Worm (Caenorhabditis elegans) whole organism, L4 larva: Measurements from ENCODE around the gene gsto-1.

Source experiments
- D1046.2 ChIP-seq: fragments of 200-800 bp; sonication (Bioruptor generic); IDR thresholded peaks from 2 replicates; pipeline ENCODE4 v1.3.6; 2022; ENCODE audit warnings: missing genetic modification characterization, missing compliant biosample characterization
- F10B5.3 ChIP-seq: sonication (generic microtip); optimal IDR thresholded peaks from 2 replicates; lab custom pipeline; 2016; ENCODE audit warnings: mild to moderate bottlenecking, missing genetic modification characterization, missing compliant biosample characterization
- F49E8.2 ChIP-seq: sonication (generic microtip); optimal IDR thresholded peaks from 2 replicates; lab custom pipeline; 2016; ENCODE audit warnings: missing compliant biosample characterization, mild to moderate bottlenecking, missing genetic modification characterization, borderline replicate concordance
- aha-1 ChIP-seq: fragments of 150-350 bp; peaks from one replicate; lab custom pipeline; 2014; ENCODE audit warnings: missing biosample characterization, missing genetic modification characterization
- attf-4 ChIP-seq: sonication (generic microtip); optimal IDR thresholded peaks from 3 replicates; lab custom pipeline; 2017; ENCODE audit warnings: missing biosample characterization, missing genetic modification characterization
- ceh-32 ChIP-seq: sonication (generic microtip); optimal IDR thresholded peaks from 2 replicates; lab custom pipeline; 2016; ENCODE audit warnings: mild to moderate bottlenecking, missing genetic modification characterization, missing compliant biosample characterization; ENCODE audit not compliant: poor library complexity
- ces-1 ChIP-seq: fragments of 150-350 bp; sonication (generic microtip); optimal IDR thresholded peaks from 4 replicates; lab custom pipeline; 2014; ENCODE audit warnings: missing biosample characterization, missing genetic modification reagents, missing genetic modification characterization
- cey-2 ChIP-seq: sonication (generic microtip); optimal IDR thresholded peaks from 3 replicates; lab custom pipeline; 2017; ENCODE audit warnings: missing genetic modification characterization, mild to moderate bottlenecking, missing compliant biosample characterization, antibody characterized with exemption, borderline replicate concordance; ENCODE audit not compliant: insufficient read depth
- ctbp-1 ChIP-seq: fragments of 200-800 bp; sonication (Bioruptor generic); IDR thresholded peaks from 2 replicates; pipeline ENCODE4 v1.3.6; 2022; ENCODE audit warnings: missing genetic modification reagents, missing genetic modification characterization, missing compliant biosample characterization
- daf-16 ChIP-seq, 3 experiments: sonication (generic microtip); optimal IDR thresholded peaks; 2 replicates each; lab custom pipeline; 2016 to 2017; ENCODE audit warnings: missing genetic modification characterization in 3 of 3, missing genetic modification reagents in 3 of 3, mild to moderate bottlenecking in 2 of 3, missing compliant biosample characterization in 2 of 3, missing biosample characterization in 1 of 3, moderate library complexity in 1 of 3
- daf-8 ChIP-seq: fragments of 200-800 bp; sonication (Bioruptor generic); IDR thresholded peaks from 2 replicates; pipeline ENCODE4 v1.3.6; 2022; ENCODE audit warnings: missing genetic modification characterization, missing compliant biosample characterization
- dmd-9 ChIP-seq: fragments of 200-800 bp; sonication (Bioruptor generic); IDR thresholded peaks from 2 replicates; pipeline ENCODE4 v1.3.6; 2022; ENCODE audit warnings: missing genetic modification reagents, missing genetic modification characterization, missing compliant biosample characterization
- dve-1 ChIP-seq: sonication (generic microtip); optimal IDR thresholded peaks from 2 replicates; lab custom pipeline; 2017; ENCODE audit warnings: antibody characterized with exemption, mild to moderate bottlenecking, missing genetic modification characterization, missing compliant biosample characterization; ENCODE audit not compliant: insufficient read depth
- fkh-10 ChIP-seq: fragments of 150-350 bp; optimal IDR thresholded peaks from 2 replicates; lab custom pipeline; 2014; ENCODE audit warnings: missing biosample characterization, missing genetic modification reagents, missing genetic modification characterization
- hlh-11 ChIP-seq: fragments of 200-800 bp; sonication (Bioruptor generic); optimal IDR thresholded peaks from 2 replicates; lab custom pipeline; 2018; ENCODE audit warnings: mild to moderate bottlenecking, missing genetic modification characterization, missing compliant biosample characterization
- hlh-30 ChIP-seq: sonication (generic microtip); optimal IDR thresholded peaks from 2 replicates; lab custom pipeline; 2017; ENCODE audit warnings: antibody characterized with exemption, mild to moderate bottlenecking, missing genetic modification characterization, missing compliant biosample characterization; ENCODE audit not compliant: insufficient read depth
- lim-7 ChIP-seq: fragments of 200-800 bp; sonication (Bioruptor generic); IDR thresholded peaks from 2 replicates; pipeline ENCODE4 v1.3.6; 2022; ENCODE audit warnings: missing genetic modification characterization, missing compliant biosample characterization
- lsy-2 ChIP-seq, 2 experiments: fragments of 150-350 bp in 1 of 2; sonication (generic microtip) in 1 of 2; optimal IDR thresholded peaks; 2 replicates each; lab custom pipeline; 2014 to 2017; ENCODE audit warnings: missing biosample characterization in 2 of 2, missing genetic modification characterization in 2 of 2
- madf-9 ChIP-seq: fragments of 200-800 bp; sonication (Bioruptor generic); conservative IDR thresholded peaks from 2 replicates; pipeline ENCODE4 v1.3.6; 2022; ENCODE audit warnings: missing genetic modification reagents, missing genetic modification characterization, missing compliant biosample characterization
- mdl-1 ChIP-seq, 2 experiments: fragments of 150-350 bp in 1 of 2; sonication (generic microtip) in 1 of 2; optimal IDR thresholded peaks; 2 replicates each; lab custom pipeline; 2014 to 2017; ENCODE audit warnings: missing biosample characterization in 2 of 2, missing genetic modification characterization in 2 of 2
- mdt-29 ChIP-seq: fragments of 200-800 bp; sonication (Bioruptor generic); IDR thresholded peaks from 2 replicates; pipeline ENCODE4 v1.3.6; 2022; ENCODE audit warnings: missing genetic modification reagents, missing genetic modification characterization, missing compliant biosample characterization
- mep-1 ChIP-seq: fragments of 150-350 bp; sonication (generic microtip); optimal IDR thresholded peaks from 3 replicates; lab custom pipeline; 2014; ENCODE audit warnings: missing biosample characterization, missing genetic modification characterization
- mxl-2 ChIP-seq: fragments of 200-800 bp; sonication (Bioruptor generic); conservative IDR thresholded peaks from 2 replicates; pipeline ENCODE4 v1.3.6; 2022; ENCODE audit warnings: missing genetic modification reagents, missing genetic modification characterization, missing compliant biosample characterization
- nhr-11 ChIP-seq: fragments of 150-350 bp; optimal IDR thresholded peaks from 2 replicates; lab custom pipeline; 2014; ENCODE audit warnings: missing biosample characterization, missing genetic modification characterization
- nhr-25 ChIP-seq: sonication (generic microtip); optimal IDR thresholded peaks from 2 replicates; lab custom pipeline; 2017; ENCODE audit warnings: missing genetic modification characterization, mild to moderate bottlenecking, missing compliant biosample characterization, antibody characterized with exemption, moderate library complexity, borderline replicate concordance; ENCODE audit not compliant: insufficient read depth
- nhr-42 ChIP-seq: fragments of 200-800 bp; sonication (Bioruptor generic); IDR thresholded peaks from 2 replicates; pipeline ENCODE4 v1.3.6; 2022; ENCODE audit warnings: missing genetic modification characterization, missing compliant biosample characterization
- nhr-48 ChIP-seq: sonication (generic microtip); optimal IDR thresholded peaks from 2 replicates; lab custom pipeline; 2016; ENCODE audit warnings: mild to moderate bottlenecking, missing genetic modification characterization, missing compliant biosample characterization
- nhr-77 ChIP-seq: fragments of 150-350 bp; optimal IDR thresholded peaks from 2 replicates; lab custom pipeline; 2014; ENCODE audit warnings: missing biosample characterization, missing genetic modification characterization
- pqm-1 ChIP-seq: sonication (generic microtip); optimal IDR thresholded peaks from 2 replicates; lab custom pipeline; 2017; ENCODE audit warnings: missing biosample characterization, missing genetic modification characterization
- rbr-2 ChIP-seq: sonication (generic microtip); optimal IDR thresholded peaks from 2 replicates; lab custom pipeline; 2016; ENCODE audit warnings: missing genotype, missing genetic modification characterization, missing compliant biosample characterization
- set-16 ChIP-seq: fragments of 200-800 bp; sonication (Bioruptor generic); IDR thresholded peaks from 2 replicates; pipeline ENCODE4 v1.3.6; 2022; ENCODE audit warnings: missing genetic modification reagents, missing genetic modification characterization, missing compliant biosample characterization
- snpc-1.2 ChIP-seq: fragments of 200-800 bp; sonication (Bioruptor generic); IDR thresholded peaks from 2 replicates; pipeline ENCODE4 v1.3.6; 2022; ENCODE audit warnings: missing genetic modification reagents, missing genetic modification characterization, missing compliant biosample characterization
- snpc-4 ChIP-seq: fragments of 150-350 bp; optimal IDR thresholded peaks from 2 replicates; lab custom pipeline; 2014; ENCODE audit warnings: missing biosample characterization, missing genetic modification characterization
- spr-3 ChIP-seq: fragments of 200-800 bp; sonication (Bioruptor generic); optimal IDR thresholded peaks from 2 replicates; lab custom pipeline; 2018; ENCODE audit warnings: mild to moderate bottlenecking, missing genetic modification characterization, missing compliant biosample characterization
- zfp-3 ChIP-seq: fragments of 200-800 bp; sonication (Bioruptor generic); conservative IDR thresholded peaks from 2 replicates; pipeline ENCODE4 v1.3.6; 2022; ENCODE audit warnings: missing genetic modification reagents, missing genetic modification characterization, missing compliant biosample characterization
- ztf-7 ChIP-seq: fragments of 150-350 bp; optimal IDR thresholded peaks from 2 replicates; lab custom pipeline; 2014; ENCODE audit warnings: missing biosample characterization, missing genetic modification characterization

gsto-1 gene

ce11 chrIII:7946968-7947491, at the start of gene gsto-1:
gsto-1 (minus strand) TSS chrIII:7947018.
- no peak for TF ChIP-seq fkh-10 (GFP tag; lab: Kevin White, UChicago)
- peak; percentile 40 for TF ChIP-seq mep-1 (tag; lab: Kevin White, UChicago)
- TF ChIP-seq nhr-42 (GFP tag; lab: Robert Waterston, UW), result no peak
- TF ChIP-seq F10B5.3 (tag; lab: Kevin White, UChicago), result no peak
- no peak for TF ChIP-seq ctbp-1 (GFP tag; lab: Robert Waterston, UW)
- TF ChIP-seq dve-1 (tag; lab: Kevin White, UChicago), result peak; percentile 47
- no peak for TF ChIP-seq F49E8.2 (tag; lab: Kevin White, UChicago)
- no peak for TF ChIP-seq attf-4 (tag; lab: Kevin White, UChicago)
- TF ChIP-seq lim-7 (GFP tag; lab: Robert Waterston, UW), result no peak
- TF ChIP-seq mxl-2 (GFP tag; lab: Robert Waterston, UW), result no peak
- no peak for TF ChIP-seq hlh-30 (tag; lab: Kevin White, UChicago)
- TF ChIP-seq pqm-1, result peak; percentile 21
- no peak for TF ChIP-seq dmd-9 (GFP tag; lab: Robert Waterston, UW)
- TF ChIP-seq nhr-25 (tag; lab: Kevin White, UChicago), result no peak
- no peak for TF ChIP-seq daf-8 (GFP tag; lab: Robert Waterston, UW)
- no peak for TF ChIP-seq hlh-11 (tag; lab: Kevin White, UChicago)
- TF ChIP-seq lsy-2 (tag; optimal IDR thresholded peaks at IDR 0.05; lab: Kevin White, UChicago), result no peak
- TF ChIP-seq ceh-32 (tag; lab: Kevin White, UChicago), result no peak
- no peak for TF ChIP-seq daf-16 (GFP tag; optimal IDR thresholded peaks at IDR 0.05; lab: Kevin White, UChicago)
- TF ChIP-seq daf-16 (tag; optimal IDR thresholded peaks at IDR 0.05; lab: Kevin White, UChicago), result peak; percentile 81
- no peak for TF ChIP-seq madf-9
- TF ChIP-seq nhr-48 (tag; lab: Kevin White, UChicago), result no peak
- TF ChIP-seq nhr-11 (tag; lab: Kevin White, UChicago), result no peak
- TF ChIP-seq ztf-7 (tag; lab: Kevin White, UChicago), result peak; percentile 89
- TF ChIP-seq rbr-2 (tag; lab: Kevin White, UChicago), result no peak

- TF ChIP-seq mdt-29 (GFP tag; lab: Robert Waterston, UW), result no peak
- TF ChIP-seq snpc-4 (tag; lab: Kevin White, UChicago), result no peak
- TF ChIP-seq aha-1 (tag; lab: Kevin White, UChicago), result peak; percentile 50
These were observed 49.5 kb upstream of the gsto-1 start, which contains the start of gene npr-17 for ce11 chrIII:7996353-7996752. npr-17 (minus strand) TSS chrIII:7996453.

- TF ChIP-seq lim-7 (GFP tag; lab: Robert Waterston, UW), result no peak
- TF ChIP-seq daf-16 (GFP tag; optimal IDR thresholded peaks at IDR 0.05; lab: Kevin White, UChicago), result no peak
- TF ChIP-seq daf-16 (tag; optimal IDR thresholded peaks at IDR 0.05; lab: Kevin White, UChicago), result no peak
- no peak for TF ChIP-seq zfp-3 (GFP tag; lab: Robert Waterston, UW)
- TF ChIP-seq, all 104 proteins: peak for 0
These were observed 39.9 kb upstream of the gsto-1 start, which contains the start of gene hrpk-2 for ce11 chrIII:7986585-7987171. hrpk-2 (plus strand) TSS chrIII:7987121.

ce11 chrIII:7981938-7982337, 35.1 kb upstream of the gsto-1 start:
- TF ChIP-seq spr-3 (no peak), set-16 (GFP tag; lab: Robert Waterston, UW) (peak; percentile 64), aha-1 (tag; lab: Kevin White, UChicago) (peak; percentile 11), ces-1 (GFP tag; lab: Kevin White, UChicago) (no peak), snpc-1.2 (GFP tag; lab: Robert Waterston, UW) (0 out of 2 replicates have a peak, but pooled peaks have one; percentile 8), cey-2 (tag; lab: Kevin White, UChicago) (no peak), mdl-1 (tag; optimal IDR thresholded peaks at IDR 0.05; lab: Kevin White, UChicago) (no peak), D1046.2 (GFP tag; lab: Robert Waterston, UW) (peak; percentile 57; the same call in 1 of the 2 replicates), nhr-77 (no peak)
